Fruit fly (Drosophila melanogaster) whole organism, embryonic: Measurements from ENCODE around the gene CG5758.
A peak's percentile ranks its signal among the peaks of the same experiment; 100 is the strongest.

Experiments
- Abd-B ChIP-seq: fragments of 200-800 bp; sonication (Bioruptor generic); optimal IDR thresholded peaks from 2 replicates; lab custom pipeline; 2018; ENCODE audit warnings: missing biosample characterization, mild to moderate bottlenecking, missing genetic modification characterization, moderate library complexity
- Adf1 ChIP-seq: fragments of 200-800 bp; sonication (Bioruptor generic); IDR thresholded peaks from 2 replicates; pipeline ENCODE4 v1.3.6; 2022; ENCODE audit warnings: missing biosample characterization, missing genetic modification characterization
- Bgb ChIP-seq: fragments of 200-800 bp; sonication (Bioruptor generic); IDR thresholded peaks from 2 replicates; pipeline ENCODE4 v1.3.6; 2022; ENCODE audit warnings: missing biosample characterization, missing genetic modification characterization; ENCODE audit not compliant: partially characterized antibody
- CG11696 ChIP-seq: fragments of 200-800 bp; sonication (Bioruptor generic); IDR thresholded peaks from 2 replicates; pipeline ENCODE4 v1.3.6; 2022; ENCODE audit warnings: missing biosample characterization, missing genetic modification characterization
- CG12071 ChIP-seq: fragments of 200-800 bp; sonication (Bioruptor generic); optimal IDR thresholded peaks from 3 replicates; lab custom pipeline; 2018; ENCODE audit warnings: missing biosample characterization, mild to moderate bottlenecking, missing genetic modification characterization
- CG12299 ChIP-seq: fragments of 200-800 bp; sonication (Bioruptor generic); optimal IDR thresholded peaks from 2 replicates; lab custom pipeline; 2018; ENCODE audit warnings: missing biosample characterization, mild to moderate bottlenecking, missing genetic modification characterization
- CG14860 ChIP-seq: fragments of 200-800 bp; sonication (Bioruptor generic); IDR thresholded peaks from 3 replicates; pipeline ENCODE4 v1.3.6; 2022; ENCODE audit warnings: missing biosample characterization, missing genetic modification characterization; ENCODE audit not compliant: partially characterized antibody
- CG15479 ChIP-seq: fragments of 200-800 bp; sonication (Bioruptor generic); optimal IDR thresholded peaks from 3 replicates; lab custom pipeline; 2019; ENCODE audit warnings: missing biosample characterization, mild to moderate bottlenecking, missing genetic modification characterization, moderate library complexity
- CG15696 ChIP-seq: fragments of 200-800 bp; sonication (Bioruptor generic); optimal IDR thresholded peaks from 2 replicates; lab custom pipeline; 2019; ENCODE audit warnings: missing biosample characterization, mild to moderate bottlenecking, missing genetic modification characterization, moderate library complexity
- CG2116 ChIP-seq: fragments of 200-800 bp; sonication (Bioruptor generic); optimal IDR thresholded peaks from 3 replicates; lab custom pipeline; 2018; ENCODE audit warnings: missing biosample characterization, mild to moderate bottlenecking, missing genetic modification characterization
- CG31365 ChIP-seq: fragments of 200-800 bp; sonication (Bioruptor generic); optimal IDR thresholded peaks from 2 replicates; lab custom pipeline; 2018; ENCODE audit warnings: missing biosample characterization, mild to moderate bottlenecking, missing genetic modification characterization
- CG3163 ChIP-seq: fragments of 200-800 bp; sonication (Bioruptor generic); optimal IDR thresholded peaks from 3 replicates; lab custom pipeline; 2016; ENCODE audit warnings: missing biosample characterization, missing genetic modification characterization
- CG32532 ChIP-seq: fragments of 200-800 bp; sonication (Bioruptor generic); IDR thresholded peaks from 2 replicates; pipeline ENCODE4 v1.3.6; 2022; ENCODE audit warnings: missing biosample characterization, missing genetic modification characterization
- CG6272 ChIP-seq: fragments of 200-800 bp; sonication (Bioruptor generic); IDR thresholded peaks from 2 replicates; pipeline ENCODE4 v1.3.6; 2022; ENCODE audit warnings: missing biosample characterization, missing genetic modification characterization
- CG6689 ChIP-seq: fragments of 200-800 bp; sonication (Bioruptor generic); IDR thresholded peaks from 2 replicates; pipeline ENCODE4 v1.3.6; 2022; ENCODE audit warnings: missing biosample characterization, missing genetic modification characterization
- CG6813 ChIP-seq: fragments of 200-800 bp; sonication (Bioruptor generic); optimal IDR thresholded peaks from 2 replicates; lab custom pipeline; 2017; ENCODE audit warnings: missing biosample characterization, missing genetic modification characterization, mild to moderate bottlenecking, moderate library complexity, missing genetic modification reagents
- CG7839 ChIP-seq: fragments of 200-800 bp; sonication (Bioruptor generic); optimal IDR thresholded peaks from 3 replicates; lab custom pipeline; 2018; ENCODE audit warnings: missing biosample characterization, mild to moderate bottlenecking, missing genetic modification characterization, moderate library complexity
- CG7928 ChIP-seq: fragments of 200-800 bp; sonication (Bioruptor generic); optimal IDR thresholded peaks from 2 replicates; lab custom pipeline; 2017; ENCODE audit warnings: missing biosample characterization, mild to moderate bottlenecking, missing genetic modification characterization
- CG8944 ChIP-seq: fragments of 200-800 bp; sonication (Bioruptor generic); optimal IDR thresholded peaks from 3 replicates; lab custom pipeline; 2016; ENCODE audit warnings: missing biosample characterization, missing genetic modification characterization
- D19B ChIP-seq: fragments of 200-800 bp; sonication (Bioruptor generic); optimal IDR thresholded peaks from 2 replicates; lab custom pipeline; 2017; ENCODE audit warnings: missing biosample characterization, mild to moderate bottlenecking, missing genetic modification characterization
- Dp ChIP-seq: fragments of 200-800 bp; sonication (Bioruptor generic); optimal IDR thresholded peaks from 2 replicates; lab custom pipeline; 2018; ENCODE audit warnings: missing biosample characterization, mild to moderate bottlenecking, missing genetic modification characterization, moderate library complexity
- HHEX ChIP-seq: fragments of 200-800 bp; sonication (Bioruptor generic); optimal IDR thresholded peaks from 3 replicates; lab custom pipeline; 2017; ENCODE audit warnings: missing biosample characterization, mild to moderate bottlenecking, missing genetic modification characterization, missing genetic modification reagents
- Hmx ChIP-seq: fragments of 200-800 bp; sonication (Bioruptor generic); optimal IDR thresholded peaks from 2 replicates; lab custom pipeline; 2016; ENCODE audit warnings: missing biosample characterization, missing genetic modification characterization
- Hr51 ChIP-seq, 2 experiments: fragments of 200-800 bp; sonication (Bioruptor generic); optimal IDR thresholded peaks; 2 replicates in 1 of 2; 3 replicates in 1 of 2; lab custom pipeline; 2016 to 2018; ENCODE audit warnings: missing biosample characterization in 2 of 2, missing genetic modification characterization in 2 of 2, mild to moderate bottlenecking in 1 of 2, moderate library complexity in 1 of 2
- Lim3 ChIP-seq: fragments of 200-800 bp; sonication (Bioruptor generic); IDR thresholded peaks from 2 replicates; pipeline ENCODE4 v1.3.6; 2022; ENCODE audit warnings: missing biosample characterization, missing genetic modification characterization
- MESR4 ChIP-seq: fragments of 200-800 bp; sonication (Bioruptor generic); optimal IDR thresholded peaks from 2 replicates; lab custom pipeline; 2018; ENCODE audit warnings: missing biosample characterization, mild to moderate bottlenecking, missing genetic modification characterization, moderate library complexity
- Max ChIP-seq: fragments of 200-800 bp; sonication (Bioruptor generic); optimal IDR thresholded peaks from 2 replicates; lab custom pipeline; 2016; ENCODE audit warnings: missing biosample characterization, mild to moderate bottlenecking, missing genetic modification characterization
- Poxn ChIP-seq: fragments of 200-800 bp; sonication (Bioruptor generic); IDR thresholded peaks from 2 replicates; pipeline ENCODE4 v1.3.6; 2022; ENCODE audit warnings: missing biosample characterization, missing genetic modification characterization
- Sox100B ChIP-seq: fragments of 200-800 bp; sonication (Bioruptor generic); optimal IDR thresholded peaks from 3 replicates; lab custom pipeline; 2018; ENCODE audit warnings: missing biosample characterization, mild to moderate bottlenecking, missing genetic modification characterization
- Ssrp ChIP-seq: fragments of 200-800 bp; sonication (Bioruptor generic); optimal IDR thresholded peaks from 2 replicates; lab custom pipeline; 2018; ENCODE audit warnings: missing biosample characterization, mild to moderate bottlenecking, missing genetic modification characterization, moderate library complexity
- TFAM ChIP-seq: fragments of 200-800 bp; sonication (Bioruptor generic); optimal IDR thresholded peaks from 2 replicates; lab custom pipeline; 2017; ENCODE audit warnings: missing biosample characterization, missing genetic modification characterization, inconsistent platforms
- amos ChIP-seq: fragments of 200-800 bp; sonication (Bioruptor generic); IDR thresholded peaks from 2 replicates; pipeline ENCODE4 v1.3.6; 2022; ENCODE audit warnings: missing biosample characterization, missing genetic modification characterization; ENCODE audit not compliant: partially characterized antibody
- ase ChIP-seq: fragments of 200-800 bp; sonication (Bioruptor generic); IDR thresholded peaks from 3 replicates; pipeline ENCODE4 v1.3.6; 2022; ENCODE audit warnings: missing biosample characterization, missing genetic modification characterization
- ato ChIP-seq: fragments of 200-800 bp; sonication (Bioruptor generic); IDR thresholded peaks from 2 replicates; pipeline ENCODE4 v1.3.6; 2022; ENCODE audit warnings: missing biosample characterization, missing genetic modification characterization; ENCODE audit not compliant: partially characterized antibody
- br ChIP-seq: fragments of >200 bp; optimal IDR thresholded peaks from 2 replicates; lab custom pipeline; 2017
- chif ChIP-seq, 2 experiments: fragments of 200-800 bp; sonication (Bioruptor generic); optimal IDR thresholded peaks; 3 replicates each; lab custom pipeline; 2016; ENCODE audit warnings: missing biosample characterization in 2 of 2, missing genetic modification characterization in 2 of 2
- chn ChIP-seq: fragments of 200-800 bp; sonication (Bioruptor generic); optimal IDR thresholded peaks from 2 replicates; lab custom pipeline; 2016; ENCODE audit warnings: missing biosample characterization, missing genetic modification characterization
- ci ChIP-seq: fragments of 200-800 bp; sonication (Bioruptor generic); IDR thresholded peaks from 3 replicates; pipeline ENCODE4 v1.3.6; 2022; ENCODE audit warnings: missing biosample characterization, missing genetic modification characterization
- crc ChIP-seq: fragments of 200-800 bp; sonication (Bioruptor generic); optimal IDR thresholded peaks from 2 replicates; lab custom pipeline; 2016; ENCODE audit warnings: missing biosample characterization, missing genetic modification characterization
- dmrt11E ChIP-seq: fragments of 200-800 bp; sonication (Bioruptor generic); optimal IDR thresholded peaks from 3 replicates; lab custom pipeline; 2018; ENCODE audit warnings: missing biosample characterization, mild to moderate bottlenecking, missing genetic modification characterization, moderate library complexity
- ems ChIP-seq: fragments of 200-800 bp; sonication (Bioruptor generic); optimal IDR thresholded peaks from 3 replicates; lab custom pipeline; 2016; ENCODE audit warnings: missing biosample characterization, missing genetic modification characterization
- fd64A ChIP-seq: fragments of 200-800 bp; sonication (Bioruptor generic); optimal IDR thresholded peaks from 3 replicates; lab custom pipeline; 2018; ENCODE audit warnings: missing biosample characterization, mild to moderate bottlenecking, missing genetic modification characterization
- grau ChIP-seq: fragments of 200-800 bp; optimal IDR thresholded peaks from 3 replicates; lab custom pipeline; 2019; ENCODE audit warnings: missing biosample characterization, mild to moderate bottlenecking, missing genetic modification characterization, moderate library complexity
- lbe ChIP-seq: fragments of 200-800 bp; sonication (Bioruptor generic); optimal IDR thresholded peaks from 2 replicates; lab custom pipeline; 2016; ENCODE audit warnings: missing biosample characterization, mild to moderate bottlenecking, missing genetic modification characterization
- phol ChIP-seq: fragments of 200-800 bp; sonication (Bioruptor generic); optimal IDR thresholded peaks from 3 replicates; lab custom pipeline; 2018; ENCODE audit warnings: missing biosample characterization, mild to moderate bottlenecking, missing genetic modification characterization, moderate library complexity
- prd ChIP-seq, 3 experiments: fragments of >200 bp in 2 of 3; fragments of 200-800 bp in 1 of 3; sonication (Bioruptor generic) in 1 of 3; optimal IDR thresholded peaks in 2 of 3; IDR thresholded peaks in 1 of 3; 2 replicates in 2 of 3; 3 replicates in 1 of 3; pipeline versions ENCODE4 v1.3.6 to Lab custom; 2017 to 2022; ENCODE audit warnings: missing biosample characterization in 1 of 3, missing genetic modification characterization in 1 of 3
- ro ChIP-seq: fragments of 200-800 bp; sonication (Bioruptor generic); IDR thresholded peaks from 2 replicates; pipeline ENCODE4 v1.3.6; 2022; ENCODE audit warnings: missing biosample characterization, missing genetic modification characterization
- zen ChIP-seq: fragments of 200-800 bp; sonication (Bioruptor generic); optimal IDR thresholded peaks from 3 replicates; lab custom pipeline; 2018; ENCODE audit warnings: missing biosample characterization, mild to moderate bottlenecking, missing genetic modification characterization, moderate library complexity
- zfh2 ChIP-seq: fragments of 200-800 bp; sonication (Bioruptor generic); optimal IDR thresholded peaks from 2 replicates; lab custom pipeline; 2016; ENCODE audit warnings: missing biosample characterization, missing genetic modification characterization

Gene CG5758

dm6 chr2L:18145253-18145652 is 25.5 kb downstream of the CG5758 start (continued):
- TF ChIP-seq Max (GFP tag; lab: Kevin White, UChicago) (peak; percentile 80), Ssrp (tag; lab: Kevin White, UChicago) (peak; percentile 89), CG3163 (GFP tag; lab: Kevin White, UChicago) (peak; percentile 63), zen (peak; percentile 97), CG15696 (tag; lab: Kevin White, UChicago) (peak; percentile 98), dmrt11E (tag; lab: Kevin White, UChicago) (peak; percentile 98), CG7839 (tag; lab: Kevin White, UChicago) (peak; percentile 89), CG31365 (tag; lab: Kevin White, UChicago) (peak; percentile 16), MESR4 (GFP tag; lab: Kevin White, UChicago) (peak; percentile 16), CG6689 (GFP tag; lab: Robert Waterston, UW) (peak; percentile 89), CG6813 (GFP tag; lab: Kevin White, UChicago) (peak; percentile 84), chn (GFP tag; lab: Kevin White, UChicago) (peak; percentile 83), ato (GFP tag; lab: Robert Waterston, UW) (no peak), ro (GFP tag; lab: Robert Waterston, UW) (peak; percentile 76; the same call in 1 of the 2 replicates), zfh2 (GFP tag; lab: Kevin White, UChicago) (peak; percentile 71), CG8944 (GFP tag; lab: Kevin White, UChicago) (peak; percentile 83), ase (GFP tag; lab: Robert Waterston, UW) (peak; percentile 25; the same call in 1 of the 3 replicates), CG2116 (peak; percentile 60), Adf1 (GFP tag; lab: Robert Waterston, UW) (peak; percentile 12; the same call in 1 of the 2 replicates), crc (peak; percentile 74), ci (peak; percentile 92), br (lab: Kevin White, UChicago) (no peak), phol (tag; lab: Kevin White, UChicago) (peak; percentile 89), Hr51 (GFP tag; optimal IDR thresholded peaks at IDR 0.05; lab: Kevin White, UChicago) (peak; percentile 76 to 91), CG6272 (GFP tag; lab: Robert Waterston, UW) (peak; percentile 62; the same call in 1 of the 2 replicates), CG11696 (GFP tag; lab: Robert Waterston, UW) (peak; percentile 34; the same call in 1 of the 2 replicates), amos (GFP tag; lab: Robert Waterston, UW) (no peak), Lim3 (no peak), D19B (GFP tag; lab: Kevin White, UChicago) (peak; percentile 62), ems (GFP tag; lab: Kevin White, UChicago) (peak; percentile 83), prd (optimal IDR thresholded peaks at IDR 0.05; lab: Kevin White, UChicago) (no peak), prd (GFP tag; IDR thresholded peaks at IDR 0.05; lab: Robert Waterston, UW) (peak; percentile 97), TFAM (GFP tag; lab: Kevin White, UChicago) (peak; percentile 55), Hmx (GFP tag; lab: Kevin White, UChicago) (peak; percentile 51), Abd-B (GFP tag; lab: Kevin White, UChicago) (peak; percentile 77), Bgb (GFP tag; lab: Robert Waterston, UW) (no peak), Dp (no peak), CG7928 (peak; percentile 15), lbe (GFP tag; lab: Kevin White, UChicago) (peak; percentile 92), CG14860 (GFP tag; lab: Robert Waterston, UW) (no peak), Poxn (GFP tag; lab: Robert Waterston, UW) (peak; percentile 44; the same call in 1 of the 2 replicates), fd64A (no peak), Sox100B (GFP tag; lab: Kevin White, UChicago) (peak; percentile 65), CG12071 (no peak), CG15479 (GFP tag; lab: Kevin White, UChicago) (peak; percentile 74), CG12299 (tag; lab: Kevin White, UChicago) (peak; percentile 22), HHEX (GFP tag; lab: Kevin White, UChicago) (peak; percentile 77), grau (tag; lab: Kevin White, UChicago) (peak; percentile 83), CG32532 (GFP tag; lab: Robert Waterston, UW) (peak; percentile 77), chif (GFP tag; optimal IDR thresholded peaks at IDR 0.05; lab: Kevin White, UChicago) (peak; percentile 86 to 95)
